Worm (Caenorhabditis elegans) whole organism, L4 larva: ENCODE measurements around the gene ttr-51.

Source experiments
- egl-27 ChIP-seq: sonication (generic microtip); optimal IDR thresholded peaks from 3 replicates; lab custom pipeline; 2017; ENCODE audit warnings: missing biosample characterization, missing genetic modification reagents, missing genetic modification characterization
- nhr-41 ChIP-seq: fragments of 200-800 bp; sonication (Bioruptor generic); IDR thresholded peaks from 2 replicates; pipeline ENCODE4 v1.3.6; 2022; ENCODE audit warnings: missing genetic modification reagents, missing genetic modification characterization, missing compliant biosample characterization

ce11 chrIV:13299648-13300047 is 47.5 kb upstream of the ttr-51 start:
- TF ChIP-seq nhr-41 (no peak), egl-27 (tag; lab: Kevin White, UChicago) (no peak)
